Worm (Caenorhabditis elegans): ENCODE data around the gene tag-340.
A peak's percentile ranks its signal among the peaks of the same experiment; 100 is the strongest.

DNA sequence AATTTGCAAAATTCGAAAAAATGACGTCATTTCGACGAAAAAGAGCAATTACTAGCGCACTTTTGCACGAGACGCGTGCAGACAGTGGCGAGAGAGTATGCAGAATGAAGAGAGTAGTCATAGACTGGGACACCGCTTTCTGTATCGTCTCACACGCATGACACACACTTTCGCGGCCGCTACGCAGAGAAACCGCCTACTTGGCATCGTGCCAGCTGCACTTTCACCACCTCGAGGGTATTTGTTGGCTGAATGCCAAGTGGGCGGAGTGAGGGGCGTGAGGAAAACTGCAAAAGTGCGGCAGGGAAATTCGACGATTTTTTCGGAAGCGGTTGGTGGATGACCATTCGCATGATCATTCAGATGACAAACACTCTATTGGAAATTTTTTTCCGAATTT is 580 bp upstream of the tag-340 start:
- TF ChIP-seq dao-5 (tag; optimal IDR thresholded peaks at IDR 0.05), result no peak
- TF ChIP-seq W03F9.2 (tag; optimal IDR thresholded peaks at IDR 0.05), result peak; percentile 95
- TF ChIP-seq him-1 (tag; optimal IDR thresholded peaks at IDR 0.05), result peak; percentile 98

Measured in whole organism, L4/young adult.